Fruit fly (Drosophila melanogaster): ENCODE results near the gene CG32756.

Gene CG32756

DNA sequence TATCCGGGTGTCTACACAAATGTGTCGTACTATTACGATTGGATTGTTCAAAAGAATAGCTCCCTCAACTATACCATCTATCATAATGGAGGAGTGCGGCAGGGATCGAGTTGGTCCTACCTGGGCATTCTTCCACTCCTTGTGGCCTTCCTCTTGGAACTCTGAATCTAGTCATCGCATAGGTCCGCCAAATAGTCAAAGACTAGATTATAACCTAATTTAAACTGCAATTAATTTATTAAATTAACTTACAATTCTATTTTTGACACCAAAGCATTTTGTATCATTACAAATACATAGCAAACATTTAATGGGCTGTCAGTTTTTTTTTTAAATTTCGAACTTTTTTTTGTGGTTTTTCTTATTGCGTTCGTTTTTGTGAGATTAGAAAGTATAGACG lies 4.5 kb downstream of the CG32756 start, which contains the start of gene CG32755:
TSS of gene CG32755 (plus strand) at position 301 of the 400 bp plus-strand sequence.
- TF ChIP-seq dsx (GFP tag; optimal IDR thresholded peaks at IDR 0.05; ENCODE audit: poor library complexity, severe bottlenecking) (no peak), achi (GFP tag; optimal IDR thresholded peaks at IDR 0.05) (no peak), CG10669 (GFP tag; optimal IDR thresholded peaks at IDR 0.05) (no peak), OdsH (GFP tag; optimal IDR thresholded peaks at IDR 0.05) (no peak), CG8632 (GFP tag; optimal IDR thresholded peaks at IDR 0.05) (no peak)

DNA sequence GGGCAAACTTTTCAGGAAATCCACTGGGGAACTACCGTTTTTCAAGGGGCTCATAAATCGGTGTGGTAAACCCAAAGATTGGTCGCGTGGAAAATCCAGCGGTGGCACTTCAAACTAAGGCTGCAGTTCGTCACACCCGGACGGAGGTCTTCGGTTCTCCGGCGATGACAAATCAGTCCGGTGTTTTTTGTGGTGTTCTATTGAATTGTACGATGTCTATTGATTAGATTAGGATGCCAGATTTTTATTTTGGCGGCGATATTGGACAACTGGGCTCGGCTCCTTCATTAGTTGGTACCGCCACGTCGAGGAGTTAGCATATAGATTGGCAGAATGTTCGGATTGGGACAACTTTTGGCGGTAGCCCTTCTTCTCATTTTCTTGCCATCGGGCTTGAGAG lies 6.8 kb downstream of the CG32756 start, which contains the start of gene CG6048:
TSS of gene CG6048 (plus strand) at position 301 of the 400 bp plus-strand sequence.
- TF ChIP-seq CG6808 (GFP tag; optimal IDR thresholded peaks at IDR 0.05) = no peak

DNA sequence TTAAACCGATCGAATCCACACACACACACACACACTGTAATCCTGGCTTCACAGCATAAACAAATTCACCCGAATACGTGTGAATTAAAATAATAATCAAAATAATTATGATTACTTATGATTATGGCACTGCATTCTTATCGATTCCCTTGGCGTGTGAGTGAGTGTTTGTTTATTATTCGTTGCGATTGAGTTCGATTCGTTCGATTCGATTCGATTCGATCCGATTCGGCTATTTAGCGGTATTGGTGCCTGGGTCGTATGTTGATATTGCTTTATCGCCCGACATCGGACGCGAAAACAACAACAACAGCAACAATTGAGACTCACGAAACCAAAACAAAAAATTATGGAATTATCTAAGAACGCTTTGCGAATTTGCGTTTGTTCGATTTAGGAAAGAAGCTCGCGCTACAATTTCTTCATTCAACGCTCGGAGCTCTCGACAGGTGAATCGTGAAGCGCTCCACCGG lies 9.8 kb downstream of the CG32756 start, which contains the start of gene CG6067:
TSS of gene CG6067 (plus strand) at position 423 of the 473 bp plus-strand sequence.
- TF ChIP-seq Hr38 (GFP tag; optimal IDR thresholded peaks at IDR 0.05) = no peak
- no peak for TF ChIP-seq Eip75B (GFP tag; optimal IDR thresholded peaks at IDR 0.05)
- TF ChIP-seq Hr4 (GFP tag; optimal IDR thresholded peaks at IDR 0.05) = no peak
- no peak for TF ChIP-seq Smox (GFP tag; optimal IDR thresholded peaks at IDR 0.05)
- TF ChIP-seq vri (GFP tag; optimal IDR thresholded peaks at IDR 0.05) = peak; percentile 48

DNA sequence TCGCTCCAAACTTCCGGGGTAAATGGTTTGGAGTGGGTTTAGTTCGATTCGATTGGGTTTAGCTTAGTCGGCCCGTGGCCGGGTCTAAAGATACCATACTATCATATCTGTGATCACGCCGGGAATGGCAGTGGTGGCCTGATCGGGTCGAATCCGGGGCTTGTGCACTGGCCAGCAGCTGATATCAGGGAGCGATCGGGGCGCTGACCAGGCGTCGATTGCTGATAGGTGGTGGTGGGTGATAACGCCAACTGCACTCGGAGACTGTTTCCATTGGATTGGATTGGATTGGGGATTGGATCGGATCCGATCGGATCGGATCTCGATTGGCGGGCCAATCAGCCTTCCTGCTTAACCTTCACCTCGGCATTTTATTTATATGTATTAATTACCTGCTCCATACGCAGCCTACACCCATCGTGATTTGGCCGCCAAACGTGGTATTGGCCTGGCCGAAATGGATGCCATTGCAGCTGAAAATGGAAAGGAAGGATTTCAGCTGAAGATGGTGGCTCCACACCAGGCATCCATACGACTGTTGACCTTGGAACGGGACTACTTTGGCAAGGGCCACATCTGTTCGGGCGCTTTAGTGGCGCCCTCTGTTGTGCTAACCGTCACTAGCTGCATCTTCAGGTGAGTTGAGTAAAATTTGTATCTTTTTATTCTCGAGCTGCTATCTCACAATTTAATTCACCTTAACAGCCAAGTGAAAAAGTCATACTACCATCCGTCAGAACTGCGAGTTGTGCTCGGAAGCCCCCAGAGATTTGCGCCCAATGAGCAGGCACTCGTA lies 11.4 kb downstream of the CG32756 start:
- TF ChIP-seq spab (GFP tag; optimal IDR thresholded peaks at IDR 0.05) (no peak), CG31627 (GFP tag; optimal IDR thresholded peaks at IDR 0.05) (no peak), svp (GFP tag) (peak; percentile 94), CG3032 (tag; optimal IDR thresholded peaks at IDR 0.05) (no peak)

DNA sequence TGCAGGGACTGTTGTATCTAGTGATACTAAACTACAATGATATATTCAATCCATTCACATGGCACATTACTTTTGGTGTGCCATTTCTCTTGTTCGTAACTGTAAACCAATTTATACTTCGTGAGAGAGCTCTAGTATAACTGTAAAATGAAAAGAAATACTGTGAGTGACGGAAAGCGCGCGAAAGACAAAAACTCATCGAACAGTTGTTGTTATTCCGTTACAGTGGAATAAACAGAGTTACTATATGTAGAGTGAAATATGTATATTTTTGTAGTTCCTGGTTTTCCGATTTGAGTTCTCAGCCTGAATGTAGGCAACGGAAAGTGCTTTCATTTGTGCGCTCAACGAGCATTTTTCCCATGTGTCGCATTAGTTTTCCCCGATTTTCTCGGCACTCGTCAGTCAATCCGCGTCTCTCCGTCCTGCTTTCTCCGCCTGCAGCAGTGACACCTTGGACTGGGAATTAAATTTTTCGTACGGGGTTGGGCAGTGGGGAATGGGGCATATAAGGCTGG lies 18.7 kb downstream of the CG32756 start:
- peak; percentile 11 for TF ChIP-seq Eip78C (GFP tag)
- no peak for TF ChIP-seq Sox102F (GFP tag; optimal IDR thresholded peaks at IDR 0.05)
- TF ChIP-seq CG1621 (tag; optimal IDR thresholded peaks at IDR 0.05) = no peak

dm6 chrX:5965517-5966397 lies 20.3 kb downstream of the CG32756 start, which contains the start of gene Grip:
Grip (plus strand) TSS chrX:5966279.
- TF ChIP-seq topi (GFP tag; optimal IDR thresholded peaks at IDR 0.05) (no peak), CG34406 (GFP tag; optimal IDR thresholded peaks at IDR 0.05) (peak; percentile 25), Hr4 (GFP tag; optimal IDR thresholded peaks at IDR 0.05) (peak; percentile 21), esn (GFP tag; optimal IDR thresholded peaks at IDR 0.05) (peak; percentile 37), net (GFP tag; optimal IDR thresholded peaks at IDR 0.05) (peak; percentile 7), CG31627 (GFP tag; optimal IDR thresholded peaks at IDR 0.05) (no peak), CG8319 (GFP tag; optimal IDR thresholded peaks at IDR 0.05) (no peak), Sox14 (GFP tag; optimal IDR thresholded peaks at IDR 0.05) (no peak), CG6163 (GFP tag; IDR thresholded peaks at IDR 0.05) (0 out of 3 replicates have a peak, but pooled peaks have one; percentile 9), Met (GFP tag; optimal IDR thresholded peaks at IDR 0.05) (peak; percentile 4), CG11762 (GFP tag; optimal IDR thresholded peaks at IDR 0.05; ENCODE audit: insufficient read depth) (no peak), CG6276 (GFP tag; optimal IDR thresholded peaks at IDR 0.05) (no peak), CG9139 (GFP tag; optimal IDR thresholded peaks at IDR 0.05) (no peak), CG4318 (GFP tag; optimal IDR thresholded peaks at IDR 0.05) (no peak), Ets96B (tag; optimal IDR thresholded peaks at IDR 0.05) (peak; percentile 20), CG1621 (tag; optimal IDR thresholded peaks at IDR 0.05) (no peak), ss (GFP tag; optimal IDR thresholded peaks at IDR 0.05) (peak; percentile 12 to 22), CG6792 (GFP tag; optimal IDR thresholded peaks at IDR 0.05) (no peak), Smox (GFP tag; optimal IDR thresholded peaks at IDR 0.05) (no peak), fd59A (GFP tag; optimal IDR thresholded peaks at IDR 0.05) (no peak), Ets21C (GFP tag; optimal IDR thresholded peaks at IDR 0.05) (no peak), cyc (GFP tag; optimal IDR thresholded peaks at IDR 0.05) (no peak), Eip93F (GFP tag; optimal IDR thresholded peaks at IDR 0.05) (no peak), eg (GFP tag; IDR thresholded peaks at IDR 0.05) (0 out of 3 replicates have a peak, but pooled peaks have one; percentile 21)

All from whole organism, prepupa.